Fruit fly (Drosophila melanogaster) whole organism, embryonic: ENCODE results near the gene Mul1.

ENCODE experiments used
- Aef1 ChIP-seq: fragments of 200-800 bp; sonication (Bioruptor generic); IDR thresholded peaks from 3 replicates; pipeline ENCODE4 v1.3.6; 2022; ENCODE audit warnings: missing biosample characterization, missing genetic modification characterization
- Antp ChIP-seq: fragments of 200-800 bp; sonication (Bioruptor generic); optimal IDR thresholded peaks from 3 replicates; lab custom pipeline; 2016; ENCODE audit warnings: missing biosample characterization, missing genetic modification characterization
- Bgb ChIP-seq: fragments of 200-800 bp; sonication (Bioruptor generic); IDR thresholded peaks from 2 replicates; pipeline ENCODE4 v1.3.6; 2022; ENCODE audit warnings: missing biosample characterization, missing genetic modification characterization; ENCODE audit not compliant: partially characterized antibody
- CG11398 ChIP-seq: fragments of 200-800 bp; sonication (Bioruptor generic); optimal IDR thresholded peaks from 2 replicates; lab custom pipeline; 2016; ENCODE audit warnings: missing biosample characterization, missing genetic modification characterization
- CG12659 ChIP-seq: fragments of 200-800 bp; sonication (Bioruptor generic); optimal IDR thresholded peaks from 3 replicates; lab custom pipeline; 2017; ENCODE audit warnings: mild to moderate bottlenecking, missing biosample characterization, missing genetic modification reagents, missing genetic modification characterization
- CG13287 ChIP-seq: fragments of 200-800 bp; sonication (Bioruptor generic); IDR thresholded peaks from 2 replicates; pipeline ENCODE4 v1.3.6; 2022; ENCODE audit warnings: missing biosample characterization, missing genetic modification characterization; ENCODE audit not compliant: partially characterized antibody
- CG13894 ChIP-seq: fragments of 200-800 bp; sonication (Bioruptor generic); optimal IDR thresholded peaks from 3 replicates; lab custom pipeline; 2018; ENCODE audit warnings: missing biosample characterization, mild to moderate bottlenecking, missing genetic modification characterization, moderate library complexity
- CG14014 ChIP-seq: fragments of 200-800 bp; sonication (Bioruptor generic); IDR thresholded peaks from 2 replicates; pipeline ENCODE4 v1.3.6; 2022; ENCODE audit warnings: missing biosample characterization, missing genetic modification characterization
- CG14710 ChIP-seq: fragments of 200-800 bp; sonication (Bioruptor generic); optimal IDR thresholded peaks from 3 replicates; lab custom pipeline; 2019; ENCODE audit warnings: missing biosample characterization, mild to moderate bottlenecking, missing genetic modification characterization, moderate library complexity
- CG15073 ChIP-seq: fragments of 200-800 bp; sonication (Bioruptor generic); optimal IDR thresholded peaks from 2 replicates; lab custom pipeline; 2016; ENCODE audit warnings: missing biosample characterization, missing genetic modification characterization
- CG1529 ChIP-seq: fragments of 200-800 bp; sonication (Bioruptor generic); optimal IDR thresholded peaks from 3 replicates; lab custom pipeline; 2018; ENCODE audit warnings: missing biosample characterization, missing genetic modification characterization
- CG15696 ChIP-seq: fragments of 200-800 bp; sonication (Bioruptor generic); optimal IDR thresholded peaks from 2 replicates; lab custom pipeline; 2019; ENCODE audit warnings: missing biosample characterization, mild to moderate bottlenecking, missing genetic modification characterization, moderate library complexity
- CG18011 ChIP-seq: fragments of 200-800 bp; sonication (Bioruptor generic); optimal IDR thresholded peaks from 2 replicates; lab custom pipeline; 2017; ENCODE audit warnings: missing biosample characterization, missing genetic modification characterization, mild to moderate bottlenecking, moderate library complexity, missing genotype
- CG2199 ChIP-seq: fragments of 200-800 bp; sonication (Bioruptor generic); IDR thresholded peaks from 3 replicates; pipeline ENCODE4 v1.3.6; 2022; ENCODE audit warnings: missing biosample characterization, missing genetic modification characterization
- CG31441 ChIP-seq: fragments of 200-800 bp; sonication (Bioruptor generic); IDR thresholded peaks from 2 replicates; pipeline ENCODE4 v1.3.6; 2022; ENCODE audit warnings: missing biosample characterization, missing genetic modification characterization
- CG5245 ChIP-seq: fragments of 200-800 bp; sonication (Bioruptor generic); optimal IDR thresholded peaks from 3 replicates; lab custom pipeline; 2016; ENCODE audit warnings: missing biosample characterization, missing genetic modification characterization
- CG6854 ChIP-seq: fragments of 200-800 bp; sonication (Bioruptor generic); optimal IDR thresholded peaks from 3 replicates; lab custom pipeline; 2017; ENCODE audit warnings: missing biosample characterization, mild to moderate bottlenecking, missing genetic modification characterization
- CG8478 ChIP-seq: fragments of >200 bp; optimal IDR thresholded peaks from 2 replicates; lab custom pipeline; 2018
- CG8765 ChIP-seq: fragments of 200-800 bp; sonication (Bioruptor generic); IDR thresholded peaks from 2 replicates; pipeline ENCODE4 v1.3.6; 2022; ENCODE audit warnings: missing biosample characterization, missing genetic modification characterization
- CoRest ChIP-seq: fragments of 200-800 bp; sonication (Bioruptor generic); optimal IDR thresholded peaks from 3 replicates; lab custom pipeline; 2018; ENCODE audit warnings: missing biosample characterization, mild to moderate bottlenecking, missing genetic modification characterization, moderate library complexity
- D ChIP-seq, 2 experiments: fragments of 200-800 bp in 1 of 2; fragments of >200 bp in 1 of 2; sonication (Bioruptor generic) in 1 of 2; optimal IDR thresholded peaks; 2 replicates in 1 of 2; 3 replicates in 1 of 2; lab custom pipeline; 2017; ENCODE audit warnings: mild to moderate bottlenecking in 1 of 2, missing biosample characterization in 1 of 2, missing genetic modification characterization in 1 of 2, missing genetic modification reagents in 1 of 2
- Deaf1 ChIP-seq: fragments of 200-800 bp; optimal IDR thresholded peaks from 3 replicates; lab custom pipeline; 2019; ENCODE audit warnings: missing biosample characterization, mild to moderate bottlenecking, missing genetic modification characterization, moderate library complexity
- Dip2 ChIP-seq: fragments of 200-800 bp; sonication (Bioruptor generic); IDR thresholded peaks from 2 replicates; pipeline ENCODE4 v1.3.6; 2022; ENCODE audit warnings: missing biosample characterization, missing genetic modification characterization
- E2f1 ChIP-seq: fragments of 200-800 bp; sonication (Bioruptor generic); IDR thresholded peaks from 2 replicates; pipeline ENCODE4 v1.3.6; 2022; ENCODE audit warnings: missing biosample characterization, missing genetic modification characterization
- Ets65A ChIP-seq: fragments of 200-800 bp; sonication (Bioruptor generic); peaks from one replicate; lab custom pipeline; 2016; ENCODE audit warnings: missing biosample characterization, missing genetic modification characterization
- GATAe ChIP-seq: fragments of 200-800 bp; sonication (Bioruptor generic); conservative IDR thresholded peaks from 2 replicates; pipeline ENCODE4 v1.3.6; 2022; ENCODE audit warnings: missing biosample characterization, missing genetic modification characterization
- Hmx ChIP-seq: fragments of 200-800 bp; sonication (Bioruptor generic); optimal IDR thresholded peaks from 2 replicates; lab custom pipeline; 2016; ENCODE audit warnings: missing biosample characterization, missing genetic modification characterization
- Myb ChIP-seq: fragments of 200-800 bp; sonication (Bioruptor generic); optimal IDR thresholded peaks from 2 replicates; lab custom pipeline; 2016; ENCODE audit warnings: missing biosample characterization, missing genetic modification characterization
- Optix ChIP-seq: fragments of 200-800 bp; sonication (Bioruptor generic); IDR thresholded peaks from 3 replicates; pipeline ENCODE4 v1.3.6; 2022; ENCODE audit warnings: missing biosample characterization, missing genetic modification characterization
- Ravus ChIP-seq: fragments of 200-800 bp; sonication (Bioruptor generic); IDR thresholded peaks from 2 replicates; pipeline ENCODE4 v1.3.6; 2022; ENCODE audit warnings: missing biosample characterization, missing genetic modification characterization
- Rx ChIP-seq: fragments of 200-800 bp; sonication (Bioruptor generic); IDR thresholded peaks from 2 replicates; pipeline ENCODE4 v1.3.6; 2022; ENCODE audit warnings: missing biosample characterization, missing genetic modification characterization
- YL-1 ChIP-seq: fragments of 200-800 bp; sonication (Bioruptor generic); optimal IDR thresholded peaks from 3 replicates; lab custom pipeline; 2017; ENCODE audit warnings: missing biosample characterization, mild to moderate bottlenecking, missing genetic modification characterization
- al ChIP-seq: fragments of 200-800 bp; sonication (Bioruptor generic); IDR thresholded peaks from 2 replicates; pipeline ENCODE4 v1.3.6; 2022; ENCODE audit warnings: missing biosample characterization, missing genetic modification characterization
- ash1 ChIP-seq: fragments of 200-800 bp; sonication (Bioruptor generic); optimal IDR thresholded peaks from 2 replicates; lab custom pipeline; 2018; ENCODE audit warnings: missing biosample characterization, mild to moderate bottlenecking, missing genetic modification characterization
- bab2 ChIP-seq: fragments of 200-800 bp; sonication (Bioruptor generic); optimal IDR thresholded peaks from 2 replicates; lab custom pipeline; 2016; ENCODE audit warnings: missing biosample characterization, missing genetic modification characterization
- bcd ChIP-seq: fragments of 200-800 bp; sonication (Bioruptor generic); optimal IDR thresholded peaks from 2 replicates; lab custom pipeline; 2017; ENCODE audit warnings: missing biosample characterization, mild to moderate bottlenecking, missing genetic modification characterization
- da ChIP-seq: fragments of 200-800 bp; sonication (Bioruptor generic); optimal IDR thresholded peaks from 2 replicates; lab custom pipeline; 2016; ENCODE audit warnings: missing biosample characterization, missing genetic modification characterization
- dysf ChIP-seq: fragments of 200-800 bp; sonication (Bioruptor generic); IDR thresholded peaks from 3 replicates; pipeline ENCODE4 v1.3.6; 2022; ENCODE audit warnings: missing biosample characterization, missing genetic modification characterization
- fd64A ChIP-seq: fragments of 200-800 bp; sonication (Bioruptor generic); optimal IDR thresholded peaks from 3 replicates; lab custom pipeline; 2018; ENCODE audit warnings: missing biosample characterization, mild to moderate bottlenecking, missing genetic modification characterization
- fd96Cb ChIP-seq: fragments of 200-800 bp; sonication (Bioruptor generic); optimal IDR thresholded peaks from 2 replicates; lab custom pipeline; 2018; ENCODE audit warnings: missing biosample characterization, mild to moderate bottlenecking, missing genetic modification characterization, moderate library complexity
- her ChIP-seq: fragments of 200-800 bp; sonication (Bioruptor generic); optimal IDR thresholded peaks from 2 replicates; lab custom pipeline; 2016; ENCODE audit warnings: missing biosample characterization, missing genetic modification characterization
- luna ChIP-seq: fragments of 200-800 bp; sonication (Bioruptor generic); optimal IDR thresholded peaks from 2 replicates; lab custom pipeline; 2016; ENCODE audit warnings: missing biosample characterization, missing genetic modification characterization
- onecut ChIP-seq: fragments of 200-800 bp; sonication (Bioruptor generic); IDR thresholded peaks from 2 replicates; pipeline ENCODE4 v1.3.6; 2022; ENCODE audit warnings: missing biosample characterization, missing genetic modification characterization
- pros ChIP-seq: fragments of 200-800 bp; sonication (Bioruptor generic); optimal IDR thresholded peaks from 3 replicates; lab custom pipeline; 2019; ENCODE audit warnings: missing biosample characterization, mild to moderate bottlenecking, missing genetic modification characterization, moderate library complexity
- ro ChIP-seq: fragments of 200-800 bp; sonication (Bioruptor generic); IDR thresholded peaks from 2 replicates; pipeline ENCODE4 v1.3.6; 2022; ENCODE audit warnings: missing biosample characterization, missing genetic modification characterization
- sc ChIP-seq, 3 experiments: fragments of >200 bp in 2 of 3; fragments of 200-800 bp in 1 of 3; sonication (Bioruptor generic) in 1 of 3; optimal IDR thresholded peaks; 2 replicates in 2 of 3; 3 replicates in 1 of 3; lab custom pipeline; 2017; ENCODE audit warnings: mild to moderate bottlenecking in 1 of 3, missing biosample characterization in 1 of 3, missing genetic modification characterization in 1 of 3, missing genetic modification reagents in 1 of 3
- sna ChIP-seq: fragments of 200-800 bp; sonication (Bioruptor generic); IDR thresholded peaks from 2 replicates; pipeline ENCODE4 v1.3.6; 2022; ENCODE audit warnings: missing biosample characterization, missing genetic modification characterization; ENCODE audit not compliant: partially characterized antibody
- unc-4 ChIP-seq: fragments of 200-800 bp; sonication (Bioruptor generic); IDR thresholded peaks from 2 replicates; pipeline ENCODE4 v1.3.6; 2022; ENCODE audit warnings: missing biosample characterization, missing genetic modification characterization; ENCODE audit not compliant: partially characterized antibody
- z ChIP-seq: fragments of 200-800 bp; sonication (Bioruptor generic); IDR thresholded peaks from 3 replicates; pipeline ENCODE4 v1.3.6; 2022; ENCODE audit warnings: missing biosample characterization, missing genetic modification characterization

The Mul1 gene

DNA sequence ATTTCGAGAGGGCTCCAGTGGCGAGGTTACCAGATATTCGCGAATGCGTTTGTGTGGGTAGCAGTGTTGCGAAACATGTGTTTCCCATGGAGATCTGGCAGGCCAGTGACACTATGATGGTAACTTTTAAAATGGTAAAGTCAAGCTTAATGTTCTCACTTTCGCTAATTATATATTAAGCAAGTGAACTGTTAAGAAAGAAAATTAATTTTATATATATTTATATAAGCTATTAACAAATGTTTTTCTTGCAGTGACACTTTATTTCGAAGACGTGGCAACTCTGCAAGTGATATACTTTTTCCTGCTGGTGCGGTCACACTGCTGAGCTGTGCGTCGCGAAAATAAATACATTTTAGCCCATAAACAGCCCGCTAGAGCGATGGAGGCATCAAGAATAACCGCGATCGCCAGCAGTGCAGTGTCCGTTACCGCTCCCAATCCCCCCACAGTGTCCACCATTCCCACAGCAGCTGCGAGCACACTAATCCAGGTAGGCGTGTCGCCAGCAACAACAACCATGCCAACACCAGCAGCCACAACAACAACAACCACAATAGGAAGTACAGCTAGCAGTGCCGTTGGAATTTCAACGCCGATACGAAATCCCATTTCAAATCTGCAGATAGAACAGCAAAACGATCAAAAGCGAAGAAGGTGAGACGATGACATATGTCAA is 19.1 kb downstream of the Mul1 start, which contains the start of the genes CG11593 and Rcd5 (continued):
- TF ChIP-seq CG13894 (tag; lab: Kevin White, UChicago) (no peak), CG8765 (GFP tag; lab: Robert Waterston, UW) (peak; percentile 75; the same call in 1 of the 2 replicates), CG2199 (GFP tag; lab: Robert Waterston, UW) (0 out of 3 replicates have a peak, but pooled peaks have one; percentile 56), Ravus (peak; percentile 54), z (GFP tag; lab: Robert Waterston, UW) (no peak), sna (GFP tag; lab: Robert Waterston, UW) (0 out of 2 replicates have a peak, but pooled peaks have one; percentile 24), al (GFP tag; lab: Robert Waterston, UW) (peak; percentile 82), CG14014 (GFP tag; lab: Robert Waterston, UW) (peak; percentile 86), CG1529 (no peak), Bgb (0 out of 2 replicates have a peak, but pooled peaks have one; percentile 12), D (optimal IDR thresholded peaks at IDR 0.05; lab: Kevin White, UChicago) (no peak), D (GFP tag; optimal IDR thresholded peaks at IDR 0.05; lab: Kevin White, UChicago) (no peak), Dip2 (GFP tag; lab: Robert Waterston, UW) (no peak), bcd (GFP tag; lab: Kevin White, UChicago) (peak; percentile 86), GATAe (GFP tag; lab: Robert Waterston, UW) (peak; percentile 70), pros (GFP tag; lab: Kevin White, UChicago) (no peak), onecut (GFP tag; lab: Robert Waterston, UW) (no peak), CG31441 (GFP tag; lab: Robert Waterston, UW) (no peak), sc (optimal IDR thresholded peaks at IDR 0.05; lab: Kevin White, UChicago) (no peak), sc (GFP tag; optimal IDR thresholded peaks at IDR 0.05; lab: Kevin White, UChicago) (peak; percentile 31), CG14710 (tag; lab: Kevin White, UChicago) (peak; percentile 96), CG15696 (tag; lab: Kevin White, UChicago) (peak; percentile 50), CG13287 (GFP tag; lab: Robert Waterston, UW) (peak; percentile 38), CG15073 (GFP tag; lab: Kevin White, UChicago) (no peak), CG11398 (no peak), fd96Cb (peak; percentile 47), Rx (GFP tag; lab: Robert Waterston, UW) (peak; percentile 52; the same call in 1 of the 2 replicates), dysf (GFP tag; lab: Robert Waterston, UW) (peak; percentile 83), Ets65A (GFP tag; lab: Kevin White, UChicago) (peak; percentile 51), ash1 (no peak), bab2 (GFP tag; lab: Kevin White, UChicago) (peak; percentile 42), Hmx (GFP tag; lab: Kevin White, UChicago) (no peak), CG12659 (GFP tag; lab: Kevin White, UChicago) (peak; percentile 84), CG5245 (GFP tag; lab: Kevin White, UChicago) (peak; percentile 24), Deaf1 (tag; lab: Kevin White, UChicago) (no peak), Optix (peak; percentile 76), Aef1 (peak; percentile 90), da (no peak), E2f1 (peak; percentile 83), unc-4 (GFP tag; lab: Robert Waterston, UW) (no peak), YL-1 (GFP tag; lab: Kevin White, UChicago) (peak; percentile 92), luna (GFP tag; lab: Kevin White, UChicago) (no peak), her (GFP tag; lab: Kevin White, UChicago) (no peak), Myb (no peak), CoRest (peak; percentile 83), fd64A (no peak), CG8478 (lab: Kevin White, UChicago) (no peak), ro (GFP tag; lab: Robert Waterston, UW) (no peak), CG6854 (GFP tag; lab: Kevin White, UChicago) (no peak), CG18011 (no peak), Antp (GFP tag; lab: Kevin White, UChicago) (peak; percentile 38)
